Fruit fly (Drosophila melanogaster): Measurements from ENCODE around the gene shps.

Gene shps

DNA sequence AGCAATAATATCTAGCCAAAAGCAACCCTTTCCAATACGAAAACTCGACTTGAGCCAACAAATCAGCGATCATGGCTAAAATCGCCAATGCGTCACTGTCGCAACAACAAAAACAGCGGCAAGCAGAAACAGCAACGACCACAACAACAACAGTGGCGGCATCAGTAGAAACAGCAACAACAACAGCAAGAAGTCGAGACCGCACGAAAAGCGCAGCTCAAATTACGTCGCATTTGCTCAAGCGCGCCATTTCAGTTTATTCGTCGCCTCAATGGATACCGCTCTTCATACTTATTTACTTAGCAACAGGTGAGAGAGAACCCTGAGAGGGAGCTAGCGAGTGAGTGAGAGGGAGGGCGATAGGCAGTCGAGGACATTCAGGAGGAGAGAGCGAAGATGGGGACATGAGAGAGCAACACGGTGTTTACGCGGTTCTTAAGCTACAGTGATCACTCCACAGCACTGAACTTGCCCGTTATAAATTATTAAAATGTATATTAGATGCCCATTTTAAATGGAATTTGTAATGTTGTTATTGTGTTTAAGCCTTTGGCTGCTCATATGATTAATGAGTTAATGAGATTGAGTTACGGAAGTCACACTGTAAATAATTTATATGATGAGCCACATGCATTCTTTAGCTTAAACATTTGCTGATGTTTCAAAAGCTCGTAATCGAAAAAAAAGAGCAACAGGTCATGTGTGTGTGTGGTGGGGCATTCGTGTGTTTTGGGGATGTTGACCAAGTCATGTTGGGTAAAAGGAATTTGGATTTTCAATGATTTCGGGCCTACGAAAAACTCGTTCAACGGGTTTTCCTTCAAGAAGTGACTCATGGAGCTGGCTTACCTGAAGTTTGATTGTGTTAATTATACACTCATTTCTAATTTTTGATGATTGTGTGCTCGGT, 16.4 kb downstream of the shps start (continued):
- TF ChIP-seq CG15479 (GFP tag; optimal IDR thresholded peaks at IDR 0.05) (no peak), chif (GFP tag; optimal IDR thresholded peaks at IDR 0.05) (peak; percentile 30 to 82), hb (GFP tag; IDR thresholded peaks at IDR 0.05; ENCODE audit: partially characterized antibody) (no peak), CG12942 (GFP tag; optimal IDR thresholded peaks at IDR 0.05) (peak; percentile 58), Dad (GFP tag; optimal IDR thresholded peaks at IDR 0.05) (peak; percentile 35), Adf1 (GFP tag; IDR thresholded peaks at IDR 0.05) (no peak; the same call in 1 of the 2 replicates), Sry-δ (GFP tag; optimal IDR thresholded peaks at IDR 0.05) (peak; percentile 11), HLH4C (GFP tag; IDR thresholded peaks at IDR 0.05; ENCODE audit: partially characterized antibody) (no peak), Rx (GFP tag; IDR thresholded peaks at IDR 0.05) (peak; percentile 67), dati (GFP tag; IDR thresholded peaks at IDR 0.05) (peak; percentile 39), CG7963 (GFP tag; IDR thresholded peaks at IDR 0.05; ENCODE audit: partially characterized antibody) (no peak), pros (GFP tag; optimal IDR thresholded peaks at IDR 0.05) (no peak), CG4360 (GFP tag; IDR thresholded peaks at IDR 0.05) (peak; percentile 94), Nf-YA (GFP tag; IDR thresholded peaks at IDR 0.05) (peak; percentile 58), CG8765 (GFP tag; IDR thresholded peaks at IDR 0.05) (peak; percentile 79), CG6175 (GFP tag; IDR thresholded peaks at IDR 0.05) (peak; percentile 72; the same call in 2 of the 3 replicates), fd102C (GFP tag; optimal IDR thresholded peaks at IDR 0.05) (peak; percentile 61), CG13624 (GFP tag; optimal IDR thresholded peaks at IDR 0.05) (peak; percentile 68), CG13424 (tag; optimal IDR thresholded peaks at IDR 0.05) (peak; percentile 83), CG11085 (GFP tag; IDR thresholded peaks at IDR 0.05) (peak; percentile 70), CG30020 (tag; optimal IDR thresholded peaks at IDR 0.05) (peak; percentile 27), CG10543 (GFP tag; optimal IDR thresholded peaks at IDR 0.05) (peak; percentile 46), bigmax (GFP tag; optimal IDR thresholded peaks at IDR 0.05) (no peak), pzg (GFP tag; optimal IDR thresholded peaks at IDR 0.05) (no peak), CoRest (tag; optimal IDR thresholded peaks at IDR 0.05) (peak; percentile 85), CG31224 (GFP tag; IDR thresholded peaks at IDR 0.05) (peak; percentile 61), Camta (GFP tag; optimal IDR thresholded peaks at IDR 0.05) (peak; percentile 51), jigr1 (GFP tag; IDR thresholded peaks at IDR 0.05) (no peak), CG10431 (GFP tag; optimal IDR thresholded peaks at IDR 0.05) (no peak), salm (tag; optimal IDR thresholded peaks at IDR 0.05) (peak; percentile 47), gem (tag; optimal IDR thresholded peaks at IDR 0.05) (peak; percentile 87), CG11560 (tag; IDR thresholded peaks at IDR 0.05) (0 out of 3 replicates have a peak, but pooled peaks have one; percentile 52), oc (tag; optimal IDR thresholded peaks at IDR 0.05) (peak; percentile 72), tll (GFP tag; optimal IDR thresholded peaks at IDR 0.05) (no peak), HLH54F (GFP tag; optimal IDR thresholded peaks at IDR 0.05) (peak; percentile 71), Dek (tag; optimal IDR thresholded peaks at IDR 0.05) (peak; percentile 77), CG18476 (GFP tag; optimal IDR thresholded peaks at IDR 0.05) (peak; percentile 65), CG9797 (GFP tag; optimal IDR thresholded peaks at IDR 0.05) (no peak), prd (optimal IDR thresholded peaks at IDR 0.05) (no peak), prd (GFP tag; IDR thresholded peaks at IDR 0.05) (peak; percentile 91), bsh (GFP tag; optimal IDR thresholded peaks at IDR 0.05) (peak; percentile 82 to 90), NFAT (GFP tag; IDR thresholded peaks at IDR 0.05) (peak; percentile 74; the same call in 1 of the 2 replicates), Gug (GFP tag; IDR thresholded peaks at IDR 0.05) (peak; percentile 76), hbn (GFP tag; IDR thresholded peaks at IDR 0.05; ENCODE audit: partially characterized antibody) (no peak), bcd (GFP tag; optimal IDR thresholded peaks at IDR 0.05) (peak; percentile 66), pb (GFP tag; optimal IDR thresholded peaks at IDR 0.05) (peak; percentile 41), zf30C (GFP tag; optimal IDR thresholded peaks at IDR 0.05) (no peak), CG34224 (GFP tag; IDR thresholded peaks at IDR 0.05; ENCODE audit: partially characterized antibody) (no peak)

All from whole organism, embryonic.